Worm (Caenorhabditis elegans) whole organism, L2 larva: ENCODE measurements around the gene Y37E11B.5.

Experiments
- C34F6.9 ChIP-seq: fragments of 150-350 bp; optimal IDR thresholded peaks from 2 replicates; lab custom pipeline; 2014; ENCODE audit warnings: missing biosample characterization, missing genetic modification characterization
- F13H6.1 ChIP-seq: sonication (generic microtip); optimal IDR thresholded peaks from 2 replicates; lab custom pipeline; 2016; ENCODE audit warnings: missing genetic modification characterization, missing compliant biosample characterization
- R02D3.7 ChIP-seq: fragments of 150-350 bp; optimal IDR thresholded peaks from 2 replicates; lab custom pipeline; 2014; ENCODE audit warnings: missing biosample characterization, missing genetic modification characterization
- Y55F3AM.14 ChIP-seq: fragments of 200-800 bp; sonication (Bioruptor generic); optimal IDR thresholded peaks from 2 replicates; lab custom pipeline; 2018; ENCODE audit warnings: mild to moderate bottlenecking, missing genetic modification characterization, missing compliant biosample characterization
- ZK546.5 ChIP-seq: sonication (generic microtip); optimal IDR thresholded peaks from 2 replicates; lab custom pipeline; 2017; ENCODE audit warnings: missing biosample characterization, missing genetic modification characterization
- alr-1 ChIP-seq: fragments of 150-350 bp; optimal IDR thresholded peaks from 2 replicates; lab custom pipeline; 2014; ENCODE audit warnings: missing biosample characterization, missing genetic modification characterization
- aly-2 ChIP-seq: fragments of 150-350 bp; optimal IDR thresholded peaks from 2 replicates; lab custom pipeline; 2014; ENCODE audit warnings: missing biosample characterization, missing genetic modification characterization
- ama-1 ChIP-seq: fragments of 150-350 bp; optimal IDR thresholded peaks from 2 replicates; lab custom pipeline; 2018; ENCODE audit warnings: inconsistent platforms
- blmp-1 ChIP-seq: sonication (generic microtip); optimal IDR thresholded peaks from 2 replicates; lab custom pipeline; 2017; ENCODE audit warnings: missing genetic modification characterization, mild to moderate bottlenecking, missing compliant biosample characterization, antibody characterized with exemption, moderate library complexity; ENCODE audit not compliant: insufficient read depth
- ceh-16 ChIP-seq: fragments of 150-350 bp; optimal IDR thresholded peaks from 2 replicates; lab custom pipeline; 2014; ENCODE audit warnings: missing biosample characterization, missing genetic modification characterization
- ceh-82 ChIP-seq: fragments of 150-350 bp; optimal IDR thresholded peaks from 2 replicates; lab custom pipeline; 2014; ENCODE audit warnings: missing biosample characterization, missing genetic modification characterization
- crh-2 ChIP-seq: sonication (generic microtip); optimal IDR thresholded peaks from 2 replicates; lab custom pipeline; 2017; ENCODE audit warnings: missing biosample characterization, missing genetic modification characterization
- dmd-4 ChIP-seq: sonication (generic microtip); optimal IDR thresholded peaks from 2 replicates; lab custom pipeline; 2017; ENCODE audit warnings: missing biosample characterization, missing genetic modification characterization
- egl-27 ChIP-seq: sonication (generic microtip); optimal IDR thresholded peaks from 3 replicates; lab custom pipeline; 2017; ENCODE audit warnings: missing biosample characterization, missing genetic modification reagents, missing genetic modification characterization
- elt-1 ChIP-seq: fragments of 150-350 bp; optimal IDR thresholded peaks from 2 replicates; lab custom pipeline; 2014; ENCODE audit warnings: missing biosample characterization, missing genetic modification characterization
- elt-3 ChIP-seq: sonication (generic microtip); optimal IDR thresholded peaks from 2 replicates; lab custom pipeline; 2017; ENCODE audit warnings: missing biosample characterization, missing genetic modification characterization
- fos-1 ChIP-seq: fragments of 150-350 bp; optimal IDR thresholded peaks from 2 replicates; lab custom pipeline; 2014; ENCODE audit warnings: missing biosample characterization, missing genetic modification characterization
- gmeb-1 ChIP-seq: fragments of 150-350 bp; optimal IDR thresholded peaks from 2 replicates; lab custom pipeline; 2014; ENCODE audit warnings: missing biosample characterization, missing genetic modification characterization
- lin-11 ChIP-seq: fragments of 150-350 bp; sonication (generic microtip); optimal IDR thresholded peaks from 2 replicates; lab custom pipeline; 2014; ENCODE audit warnings: missing biosample characterization, missing genetic modification characterization, inconsistent platforms, mixed read lengths
- lin-13 ChIP-seq: fragments of 150-350 bp; optimal IDR thresholded peaks from 2 replicates; lab custom pipeline; 2014; ENCODE audit warnings: missing biosample characterization, missing genetic modification reagents, missing genetic modification characterization
- lin-39 ChIP-seq: fragments of 150-350 bp; optimal IDR thresholded peaks from 2 replicates; lab custom pipeline; 2014; ENCODE audit warnings: missing biosample characterization, missing genetic modification reagents, missing genetic modification characterization
- lsy-2 ChIP-seq, 2 experiments: fragments of 150-350 bp in 1 of 2; sonication (generic microtip) in 1 of 2; optimal IDR thresholded peaks; 2 replicates each; lab custom pipeline; 2014 to 2017; ENCODE audit warnings: missing biosample characterization in 2 of 2, missing genetic modification characterization in 2 of 2
- mab-5 ChIP-seq: fragments of 150-350 bp; optimal IDR thresholded peaks from 2 replicates; lab custom pipeline; 2014; ENCODE audit warnings: missing biosample characterization, missing genetic modification characterization
- mbf-1 ChIP-seq: sonication (generic microtip); optimal IDR thresholded peaks from 2 replicates; lab custom pipeline; 2017; ENCODE audit warnings: missing biosample characterization, missing genetic modification characterization
- mdl-1 ChIP-seq, 2 experiments: fragments of 150-350 bp in 1 of 2; sonication (generic microtip) in 1 of 2; optimal IDR thresholded peaks; 2 replicates each; lab custom pipeline; 2017; ENCODE audit warnings: missing biosample characterization in 2 of 2, missing genetic modification characterization in 2 of 2
- nhr-10 ChIP-seq: sonication (generic microtip); optimal IDR thresholded peaks from 2 replicates; lab custom pipeline; 2017; ENCODE audit warnings: missing biosample characterization, missing genetic modification characterization
- nhr-11 ChIP-seq: fragments of 150-350 bp; optimal IDR thresholded peaks from 2 replicates; lab custom pipeline; 2014; ENCODE audit warnings: missing biosample characterization, missing genetic modification characterization
- nhr-12 ChIP-seq: fragments of 150-350 bp; optimal IDR thresholded peaks from 2 replicates; lab custom pipeline; 2014; ENCODE audit warnings: missing biosample characterization, missing genetic modification characterization
- nhr-129 ChIP-seq: fragments of 150-350 bp; optimal IDR thresholded peaks from 2 replicates; lab custom pipeline; 2014; ENCODE audit warnings: missing biosample characterization, missing genetic modification characterization
- nhr-21 ChIP-seq: fragments of 150-350 bp; optimal IDR thresholded peaks from 2 replicates; lab custom pipeline; 2014; ENCODE audit warnings: missing biosample characterization, missing genetic modification characterization
- nhr-23 ChIP-seq: fragments of 150-350 bp; optimal IDR thresholded peaks from 2 replicates; lab custom pipeline; 2014; ENCODE audit warnings: missing biosample characterization, missing genetic modification reagents, missing genetic modification characterization
- nhr-237 ChIP-seq: fragments of 150-350 bp; optimal IDR thresholded peaks from 2 replicates; lab custom pipeline; 2014; ENCODE audit warnings: missing biosample characterization, missing genetic modification characterization
- nhr-25 ChIP-seq: fragments of 150-350 bp; sonication (generic microtip); optimal IDR thresholded peaks from 3 replicates; lab custom pipeline; 2014; ENCODE audit warnings: missing biosample characterization, missing genetic modification characterization
- nhr-6 ChIP-seq: fragments of 150-350 bp; optimal IDR thresholded peaks from 2 replicates; lab custom pipeline; 2014; ENCODE audit warnings: missing biosample characterization, missing genetic modification characterization
- nhr-77 ChIP-seq: fragments of 150-350 bp; optimal IDR thresholded peaks from 2 replicates; lab custom pipeline; 2014; ENCODE audit warnings: missing biosample characterization, missing genetic modification characterization
- peb-1 ChIP-seq: fragments of 150-350 bp; optimal IDR thresholded peaks from 2 replicates; lab custom pipeline; 2014; ENCODE audit warnings: missing biosample characterization, missing genetic modification characterization
- sem-4 ChIP-seq: fragments of 150-350 bp; optimal IDR thresholded peaks from 2 replicates; lab custom pipeline; 2014; ENCODE audit warnings: missing biosample characterization, missing genetic modification reagents, missing genetic modification characterization
- skn-1 ChIP-seq: sonication (generic microtip); optimal IDR thresholded peaks from 2 replicates; lab custom pipeline; 2017; ENCODE audit warnings: missing biosample characterization, missing genetic modification characterization
- sma-3 ChIP-seq: sonication (generic microtip); optimal IDR thresholded peaks from 2 replicates; lab custom pipeline; 2016; ENCODE audit warnings: missing genetic modification reagents, missing genetic modification characterization, missing compliant biosample characterization
- sma-9 ChIP-seq, 2 experiments: fragments of 150-350 bp in 1 of 2; sonication (generic microtip) in 1 of 2; optimal IDR thresholded peaks; 2 replicates each; lab custom pipeline; 2014 to 2016; ENCODE audit warnings: missing genetic modification characterization in 2 of 2, mild to moderate bottlenecking in 1 of 2, missing biosample characterization in 1 of 2, missing compliant biosample characterization in 1 of 2, missing genetic modification reagents in 1 of 2, moderate library complexity in 1 of 2
- snpc-4 ChIP-seq: fragments of 150-350 bp; optimal IDR thresholded peaks from 2 replicates; lab custom pipeline; 2014; ENCODE audit warnings: missing biosample characterization, missing genetic modification characterization
- unc-39 ChIP-seq: fragments of 150-350 bp; optimal IDR thresholded peaks from 2 replicates; lab custom pipeline; 2014; ENCODE audit warnings: missing biosample characterization, missing genetic modification characterization
- unc-55 ChIP-seq: fragments of 150-350 bp; sonication (generic microtip); optimal IDR thresholded peaks from 3 replicates; lab custom pipeline; 2014; ENCODE audit warnings: missing biosample characterization, missing genetic modification reagents, missing genetic modification characterization
- unc-62 ChIP-seq: fragments of 150-350 bp; optimal IDR thresholded peaks from 2 replicates; lab custom pipeline; 2014; ENCODE audit warnings: missing biosample characterization, missing genetic modification reagents, missing genetic modification characterization
- zag-1 ChIP-seq: fragments of 150-350 bp; optimal IDR thresholded peaks from 2 replicates; lab custom pipeline; 2014; ENCODE audit warnings: missing biosample characterization, missing genetic modification characterization
- ztf-1 ChIP-seq: fragments of 200-800 bp; sonication (Bioruptor generic); conservative IDR thresholded peaks from 2 replicates; pipeline ENCODE4 v1.3.6; 2022; ENCODE audit warnings: missing genetic modification characterization, missing compliant biosample characterization
- ztf-11 ChIP-seq: sonication (generic microtip); optimal IDR thresholded peaks from 2 replicates; lab custom pipeline; 2017; ENCODE audit warnings: missing biosample characterization, missing genetic modification characterization
- ztf-4 ChIP-seq: fragments of 150-350 bp; optimal IDR thresholded peaks from 2 replicates; lab custom pipeline; 2014; ENCODE audit warnings: missing biosample characterization, missing genetic modification characterization

The Y37E11B.5 gene

ce11 chrIV:3551777-3552462 is 46.4 kb downstream of the Y37E11B.5 start:
- TF ChIP-seq F13H6.1: peak; percentile 61
- no peak for TF ChIP-seq zag-1 (tag; lab: Kevin White, UChicago)
- no peak for TF ChIP-seq egl-27 (tag; lab: Kevin White, UChicago)
- no peak for TF ChIP-seq ztf-11
- no peak for TF ChIP-seq elt-3 (tag; lab: Kevin White, UChicago)
- TF ChIP-seq nhr-237 (tag; lab: Kevin White, UChicago): no peak
- TF ChIP-seq sma-3: peak; percentile 64
- no peak for TF ChIP-seq ceh-16 (tag; lab: Kevin White, UChicago)
- TF ChIP-seq nhr-6 (tag; lab: Kevin White, UChicago): no peak
- TF ChIP-seq unc-39 (tag; lab: Kevin White, UChicago): no peak
- no peak for TF ChIP-seq lin-39 (tag; lab: Kevin White, UChicago)
- TF ChIP-seq gmeb-1: peak; percentile 65
- TF ChIP-seq aly-2 (tag; lab: Kevin White, UChicago): no peak
- no peak for TF ChIP-seq nhr-25 (tag; lab: Kevin White, UChicago)
- no peak for TF ChIP-seq mbf-1 (tag; lab: Kevin White, UChicago)
- no peak for TF ChIP-seq sem-4 (tag; lab: Kevin White, UChicago)
- no peak for TF ChIP-seq elt-1
- no peak for TF ChIP-seq dmd-4 (tag; lab: Kevin White, UChicago)
- TF ChIP-seq nhr-77: no peak
- no peak for TF ChIP-seq lin-13 (GFP tag; lab: Kevin White, UChicago)
- peak; percentile 15 to 46 for TF ChIP-seq lsy-2 (tag; optimal IDR thresholded peaks at IDR 0.05; lab: Kevin White, UChicago)
- TF ChIP-seq ama-1 (lab: Kevin White, UChicago): no peak
- TF ChIP-seq sma-9 (GFP tag; optimal IDR thresholded peaks at IDR 0.05; lab: Kevin White, UChicago): peak; percentile 67
- no peak for TF ChIP-seq sma-9 (tag; optimal IDR thresholded peaks at IDR 0.05; lab: Kevin White, UChicago)
- no peak for TF ChIP-seq snpc-4
- no peak for TF ChIP-seq nhr-10
- peak; percentile 37 for TF ChIP-seq C34F6.9 (tag; lab: Kevin White, UChicago)
- TF ChIP-seq nhr-23 (tag; lab: Kevin White, UChicago): no peak
- no peak for TF ChIP-seq ceh-82 (tag; lab: Kevin White, UChicago)
- TF ChIP-seq mab-5 (tag; lab: Kevin White, UChicago): no peak
- peak; percentile 59 for TF ChIP-seq unc-55 (GFP tag; lab: Kevin White, UChicago)
- TF ChIP-seq nhr-129 (tag; lab: Kevin White, UChicago): peak; percentile 56
- TF ChIP-seq peb-1 (tag; lab: Kevin White, UChicago): no peak
- peak; percentile 33 for TF ChIP-seq nhr-21 (tag; lab: Kevin White, UChicago)
- TF ChIP-seq lin-11 (tag; lab: Kevin White, UChicago): peak; percentile 65
- no peak for TF ChIP-seq alr-1 (tag; lab: Kevin White, UChicago)
- TF ChIP-seq ZK546.5 (tag; lab: Kevin White, UChicago): no peak
- TF ChIP-seq nhr-12: no peak
- no peak for TF ChIP-seq ztf-4 (tag; lab: Kevin White, UChicago)
- TF ChIP-seq unc-62 (GFP tag; lab: Kevin White, UChicago): no peak
- no peak for TF ChIP-seq blmp-1 (tag; lab: Kevin White, UChicago)
- peak; percentile 32 for TF ChIP-seq fos-1 (tag; lab: Kevin White, UChicago)
- TF ChIP-seq skn-1: no peak
- TF ChIP-seq mdl-1 (tag; optimal IDR thresholded peaks at IDR 0.05; lab: Kevin White, UChicago): no peak
- TF ChIP-seq Y55F3AM.14: peak; percentile 35
- peak; percentile 49 for TF ChIP-seq crh-2 (tag; lab: Kevin White, UChicago)
- no peak for TF ChIP-seq nhr-11
- no peak for TF ChIP-seq R02D3.7 (tag; lab: Kevin White, UChicago)
- TF ChIP-seq ztf-1 (GFP tag; lab: Robert Waterston, UW): no peak
